ENCODE assay signal across 1 fruit fly cellular context in genomic region chr3L:11061200-11061599, dm6.
TF ChIP-seq lines count a peak whose summit lies in the region.

Gene CG6321, minus strand, starts transcription at chr3L:11061224.
Gene Blos2, plus strand, starts transcription at chr3L:11061571.

TF ChIP-seq in whole organism, embryonic, 481 proteins besides CTCF, POLR2A, EP300 and RAD21 (continued from another document and continues in another):
- no peak for TF ChIP-seq Optix (GFP tag; IDR thresholded peaks at IDR 0.05; lab: Robert Waterston, UW)
- 0 out of 2 replicates have a peak, but pooled peaks have one; percentile 24 for TF ChIP-seq CG11696 (GFP tag; IDR thresholded peaks at IDR 0.05; lab: Robert Waterston, UW)
- peak; percentile 15 for TF ChIP-seq Antp (GFP tag; optimal IDR thresholded peaks at IDR 0.05; lab: Kevin White, UChicago)
- TF ChIP-seq CG6854 (GFP tag; optimal IDR thresholded peaks at IDR 0.05; lab: Kevin White, UChicago) = peak; percentile 80
- peak; percentile 59 for TF ChIP-seq CG1529 (GFP tag; optimal IDR thresholded peaks at IDR 0.05; lab: Kevin White, UChicago)
- TF ChIP-seq cas (GFP tag; IDR thresholded peaks at IDR 0.05; lab: Robert Waterston, UW) = no peak
- peak; percentile 42 for TF ChIP-seq pum (GFP tag; optimal IDR thresholded peaks at IDR 0.05; lab: Kevin White, UChicago)
- TF ChIP-seq CG13894 (tag; optimal IDR thresholded peaks at IDR 0.05; lab: Kevin White, UChicago) = no peak
- TF ChIP-seq hbn (GFP tag; IDR thresholded peaks at IDR 0.05; lab: Robert Waterston, UW; ENCODE audit: partially characterized antibody) = no peak
- TF ChIP-seq CG9215 (GFP tag; IDR thresholded peaks at IDR 0.05; lab: Robert Waterston, UW) = no peak
- peak; percentile 20 for TF ChIP-seq sqz (GFP tag; optimal IDR thresholded peaks at IDR 0.05; lab: Kevin White, UChicago)
- no peak for TF ChIP-seq Ets65A (GFP tag; lab: Kevin White, UChicago)
- TF ChIP-seq ind (GFP tag; optimal IDR thresholded peaks at IDR 0.05; lab: Kevin White, UChicago) = peak; percentile 75
- peak; percentile 84 for TF ChIP-seq CG13424 (tag; optimal IDR thresholded peaks at IDR 0.05; lab: Kevin White, UChicago)
- no peak for TF ChIP-seq inv (GFP tag; IDR thresholded peaks at IDR 0.05; lab: Robert Waterston, UW; ENCODE audit: partially characterized antibody)
- peak; percentile 75 for TF ChIP-seq Hsf (GFP tag; optimal IDR thresholded peaks at IDR 0.05; lab: Kevin White, UChicago)
- TF ChIP-seq vvl (GFP tag; IDR thresholded peaks at IDR 0.05; lab: Robert Waterston, UW) = peak; percentile 88
- TF ChIP-seq br (optimal IDR thresholded peaks at IDR 0.05; lab: Kevin White, UChicago) = no peak
- TF ChIP-seq ken (GFP tag; IDR thresholded peaks at IDR 0.05; lab: Robert Waterston, UW) = peak; percentile 35; the same call in 1 of the 3 replicates
- no peak for TF ChIP-seq gt (GFP tag; IDR thresholded peaks at IDR 0.05; lab: Robert Waterston, UW)
- peak; percentile 76 for TF ChIP-seq CG12299 (tag; optimal IDR thresholded peaks at IDR 0.05; lab: Kevin White, UChicago)
- 0 out of 2 replicates have a peak, but pooled peaks have one; percentile 21 for TF ChIP-seq CG32767 (GFP tag; IDR thresholded peaks at IDR 0.05; lab: Robert Waterston, UW)
- TF ChIP-seq CG10147 (GFP tag; optimal IDR thresholded peaks at IDR 0.05; lab: Kevin White, UChicago) = peak; percentile 83
- TF ChIP-seq btn (GFP tag; optimal IDR thresholded peaks at IDR 0.05; lab: Kevin White, UChicago) = no peak
- TF ChIP-seq chinmo (GFP tag; IDR thresholded peaks at IDR 0.05; lab: Robert Waterston, UW; ENCODE audit: partially characterized antibody) = no peak
- TF ChIP-seq CG11398 (GFP tag; optimal IDR thresholded peaks at IDR 0.05; lab: Kevin White, UChicago) = no peak
- no peak for TF ChIP-seq CG12942 (GFP tag; optimal IDR thresholded peaks at IDR 0.05; lab: Kevin White, UChicago)
- peak; percentile 54 for TF ChIP-seq CG10543 (GFP tag; optimal IDR thresholded peaks at IDR 0.05; lab: Kevin White, UChicago)
- TF ChIP-seq Side (GFP tag; optimal IDR thresholded peaks at IDR 0.05; lab: Kevin White, UChicago) = peak; percentile 38
- no peak for TF ChIP-seq CG9876 (GFP tag; optimal IDR thresholded peaks at IDR 0.05; lab: Kevin White, UChicago)
- peak; percentile 24 for TF ChIP-seq CG10274 (GFP tag; optimal IDR thresholded peaks at IDR 0.05; lab: Kevin White, UChicago)
- peak; percentile 51 for TF ChIP-seq CG1602 (GFP tag; optimal IDR thresholded peaks at IDR 0.05; lab: Kevin White, UChicago)
- no peak for TF ChIP-seq Usf (GFP tag; optimal IDR thresholded peaks at IDR 0.05; lab: Kevin White, UChicago)
- TF ChIP-seq CG4424 (GFP tag; optimal IDR thresholded peaks at IDR 0.05; lab: Kevin White, UChicago) = peak; percentile 73
- no peak for TF ChIP-seq kni (GFP tag; optimal IDR thresholded peaks at IDR 0.05; lab: Kevin White, UChicago)
- no peak for TF ChIP-seq nerfin-2 (GFP tag; IDR thresholded peaks at IDR 0.05; lab: Robert Waterston, UW; ENCODE audit: partially characterized antibody)
- TF ChIP-seq CG13123 (GFP tag; optimal IDR thresholded peaks at IDR 0.05; lab: Kevin White, UChicago) = peak; percentile 15
- TF ChIP-seq CG15269 (tag; optimal IDR thresholded peaks at IDR 0.05; lab: Kevin White, UChicago) = peak; percentile 88
- TF ChIP-seq rib (GFP tag; IDR thresholded peaks at IDR 0.05; lab: Robert Waterston, UW) = no peak
- peak; percentile 81 for TF ChIP-seq exex (tag; optimal IDR thresholded peaks at IDR 0.05; lab: Kevin White, UChicago)
- no peak for TF ChIP-seq Dll (GFP tag; IDR thresholded peaks at IDR 0.05; lab: Robert Waterston, UW; ENCODE audit: partially characterized antibody)
- peak; percentile 32 for TF ChIP-seq CG2202 (tag; optimal IDR thresholded peaks at IDR 0.05; lab: Kevin White, UChicago)
- TF ChIP-seq sens-2 (GFP tag; IDR thresholded peaks at IDR 0.05; lab: Robert Waterston, UW) = no peak
- TF ChIP-seq ssp (GFP tag; IDR thresholded peaks at IDR 0.05; lab: Robert Waterston, UW) = no peak
- TF ChIP-seq HmgD (GFP tag; optimal IDR thresholded peaks at IDR 0.05; lab: Kevin White, UChicago) = no peak
- TF ChIP-seq CG6813 (GFP tag; optimal IDR thresholded peaks at IDR 0.05; lab: Kevin White, UChicago) = peak; percentile 26
- TF ChIP-seq Bteb2 (GFP tag; optimal IDR thresholded peaks at IDR 0.05; lab: Kevin White, UChicago) = peak; percentile 57
- peak; percentile 65; the same call in 1 of the 2 replicates for TF ChIP-seq ranshi (GFP tag; IDR thresholded peaks at IDR 0.05; lab: Robert Waterston, UW)
- no peak for TF ChIP-seq Scr (GFP tag; IDR thresholded peaks at IDR 0.05; lab: Robert Waterston, UW; ENCODE audit: partially characterized antibody)
- TF ChIP-seq CG12236 (GFP tag; optimal IDR thresholded peaks at IDR 0.05; lab: Kevin White, UChicago) = peak; percentile 18
- peak; percentile 57; the same call in 2 of the 3 replicates for TF ChIP-seq ci (GFP tag; IDR thresholded peaks at IDR 0.05; lab: Robert Waterston, UW)
- TF ChIP-seq CG32772 (GFP tag; IDR thresholded peaks at IDR 0.05; lab: Robert Waterston, UW) = 0 out of 2 replicates have a peak, but pooled peaks have one; percentile 5
- TF ChIP-seq bsh (GFP tag; optimal IDR thresholded peaks at IDR 0.05; lab: Kevin White, UChicago) = peak; percentile 54 to 80
- TF ChIP-seq Stat92E (GFP tag; optimal IDR thresholded peaks at IDR 0.05; lab: Kevin White, UChicago) = no peak
- no peak for TF ChIP-seq yki (optimal IDR thresholded peaks at IDR 0.05; lab: Kevin White, UChicago)
- no peak for TF ChIP-seq abd-A (tag; optimal IDR thresholded peaks at IDR 0.05; lab: Kevin White, UChicago)
- no peak for TF ChIP-seq schlank (tag; optimal IDR thresholded peaks at IDR 0.05; lab: Kevin White, UChicago)
- no peak for TF ChIP-seq crc (GFP tag; optimal IDR thresholded peaks at IDR 0.05; lab: Kevin White, UChicago)
- peak; percentile 93 for TF ChIP-seq row (GFP tag; IDR thresholded peaks at IDR 0.05; lab: Robert Waterston, UW)
- TF ChIP-seq Med (GFP tag; lab: Kevin White, UChicago) = peak; percentile 93
- TF ChIP-seq ase (GFP tag; IDR thresholded peaks at IDR 0.05; lab: Robert Waterston, UW) = peak; percentile 39; the same call in 1 of the 3 replicates
- TF ChIP-seq Lim3 (GFP tag; IDR thresholded peaks at IDR 0.05; lab: Robert Waterston, UW) = no peak
- no peak for TF ChIP-seq tup (GFP tag; optimal IDR thresholded peaks at IDR 0.05; lab: Kevin White, UChicago)
- no peak for TF ChIP-seq CG30431 (GFP tag; optimal IDR thresholded peaks at IDR 0.05; lab: Kevin White, UChicago)
- peak; percentile 13 for TF ChIP-seq fd64A (GFP tag; optimal IDR thresholded peaks at IDR 0.05; lab: Kevin White, UChicago)
- TF ChIP-seq kah (GFP tag; optimal IDR thresholded peaks at IDR 0.05; lab: Kevin White, UChicago) = peak; percentile 33
- TF ChIP-seq CG14050 (GFP tag; IDR thresholded peaks at IDR 0.05; lab: Robert Waterston, UW) = peak; percentile 49; the same call in 1 of the 3 replicates
- peak; percentile 27 for TF ChIP-seq en (GFP tag; optimal IDR thresholded peaks at IDR 0.05; lab: Kevin White, UChicago)
- peak; percentile 20 for TF ChIP-seq Mes4 (GFP tag; optimal IDR thresholded peaks at IDR 0.05; lab: Kevin White, UChicago)
- TF ChIP-seq CG31365 (tag; optimal IDR thresholded peaks at IDR 0.05; lab: Kevin White, UChicago) = peak; percentile 24
- peak; percentile 88 for TF ChIP-seq CG12391 (tag; optimal IDR thresholded peaks at IDR 0.05; lab: Kevin White, UChicago)
- TF ChIP-seq bigmax (GFP tag; optimal IDR thresholded peaks at IDR 0.05; lab: Kevin White, UChicago) = peak; percentile 93
- TF ChIP-seq CG6765 (GFP tag; optimal IDR thresholded peaks at IDR 0.05; lab: Kevin White, UChicago) = peak; percentile 19
- TF ChIP-seq Sry-δ (GFP tag; optimal IDR thresholded peaks at IDR 0.05; lab: Kevin White, UChicago) = peak; percentile 2
- TF ChIP-seq cwo (GFP tag; optimal IDR thresholded peaks at IDR 0.05; lab: Kevin White, UChicago) = peak; percentile 65
- TF ChIP-seq Fer1 (GFP tag; optimal IDR thresholded peaks at IDR 0.05; lab: Kevin White, UChicago) = peak; percentile 87
- TF ChIP-seq ttk (GFP tag; IDR thresholded peaks at IDR 0.05; lab: Robert Waterston, UW) = peak; percentile 55
- peak; percentile 66 for TF ChIP-seq Deaf1 (tag; optimal IDR thresholded peaks at IDR 0.05; lab: Kevin White, UChicago)
- TF ChIP-seq CG12071 (GFP tag; optimal IDR thresholded peaks at IDR 0.05; lab: Kevin White, UChicago) = peak; percentile 57
- peak; percentile 82 for TF ChIP-seq CG2120 (GFP tag; optimal IDR thresholded peaks at IDR 0.05; lab: Kevin White, UChicago)
- TF ChIP-seq BEAF-32 (GFP tag; optimal IDR thresholded peaks at IDR 0.05; lab: Kevin White, UChicago) = no peak
- TF ChIP-seq CG18619 (GFP tag; optimal IDR thresholded peaks at IDR 0.05; lab: Kevin White, UChicago) = peak; percentile 58
- peak; percentile 55 for TF ChIP-seq CG4820 (GFP tag; optimal IDR thresholded peaks at IDR 0.05; lab: Kevin White, UChicago)
- TF ChIP-seq TFAM (GFP tag; optimal IDR thresholded peaks at IDR 0.05; lab: Kevin White, UChicago) = no peak
- peak; percentile 42 for TF ChIP-seq chn (GFP tag; optimal IDR thresholded peaks at IDR 0.05; lab: Kevin White, UChicago)
- peak; percentile 74 for TF ChIP-seq Sox100B (GFP tag; optimal IDR thresholded peaks at IDR 0.05; lab: Kevin White, UChicago)
- TF ChIP-seq pfk (GFP tag; optimal IDR thresholded peaks at IDR 0.05; lab: Kevin White, UChicago) = no peak
- TF ChIP-seq Xbp1 (GFP tag; optimal IDR thresholded peaks at IDR 0.05; lab: Kevin White, UChicago) = peak; percentile 75
- peak; percentile 71 for TF ChIP-seq BtbVII (GFP tag; optimal IDR thresholded peaks at IDR 0.05; lab: Kevin White, UChicago)
- no peak for TF ChIP-seq CG7372 (GFP tag; IDR thresholded peaks at IDR 0.05; lab: Robert Waterston, UW)
- TF ChIP-seq corto (GFP tag; optimal IDR thresholded peaks at IDR 0.05; lab: Kevin White, UChicago) = no peak
- TF ChIP-seq Nf-YC (tag; optimal IDR thresholded peaks at IDR 0.05; lab: Kevin White, UChicago) = peak; percentile 69
- peak; percentile 75 for TF ChIP-seq Ptx1 (GFP tag; IDR thresholded peaks at IDR 0.05; lab: Robert Waterston, UW)
- no peak for TF ChIP-seq hth (optimal IDR thresholded peaks at IDR 0.05; lab: Kevin White, UChicago)
- peak; percentile 77 for TF ChIP-seq CG8388 (GFP tag; optimal IDR thresholded peaks at IDR 0.05; lab: Kevin White, UChicago)
- peak; percentile 63 for TF ChIP-seq nau (GFP tag; optimal IDR thresholded peaks at IDR 0.05; lab: Kevin White, UChicago)
- no peak for TF ChIP-seq fu2 (GFP tag; optimal IDR thresholded peaks at IDR 0.05; lab: Kevin White, UChicago)
- no peak for TF ChIP-seq amos (GFP tag; IDR thresholded peaks at IDR 0.05; lab: Robert Waterston, UW; ENCODE audit: partially characterized antibody)
- 0 out of 2 replicates have a peak, but pooled peaks have one; percentile 14 for TF ChIP-seq CG13287 (GFP tag; IDR thresholded peaks at IDR 0.05; lab: Robert Waterston, UW; ENCODE audit: partially characterized antibody)
- 0 out of 2 replicates have a peak, but pooled peaks have one; percentile 44 for TF ChIP-seq danr (GFP tag; IDR thresholded peaks at IDR 0.05; lab: Robert Waterston, UW)
- no peak for TF ChIP-seq fd102C (GFP tag; optimal IDR thresholded peaks at IDR 0.05; lab: Kevin White, UChicago)
- TF ChIP-seq da (GFP tag; optimal IDR thresholded peaks at IDR 0.05; lab: Kevin White, UChicago) = no peak
- peak; percentile 64; the same call in 1 of the 3 replicates for TF ChIP-seq tgo (GFP tag; IDR thresholded peaks at IDR 0.05; lab: Robert Waterston, UW)
- no peak for TF ChIP-seq Hr39 (optimal IDR thresholded peaks at IDR 0.05; lab: Kevin White, UChicago)
- TF ChIP-seq ap (GFP tag; IDR thresholded peaks at IDR 0.05; lab: Robert Waterston, UW) = peak; percentile 23; the same call in 1 of the 2 replicates
- peak in 1 of 2 experiments; percentile 83 for TF ChIP-seq eve (GFP tag; optimal IDR thresholded peaks at IDR 0.05; lab: Kevin White, UChicago)
- TF ChIP-seq CG42726 (GFP tag; IDR thresholded peaks at IDR 0.05; lab: Robert Waterston, UW; ENCODE audit: partially characterized antibody) = no peak
- no peak for TF ChIP-seq maf-S (GFP tag; optimal IDR thresholded peaks at IDR 0.05; lab: Kevin White, UChicago)
- TF ChIP-seq CG17186 (GFP tag; optimal IDR thresholded peaks at IDR 0.05; lab: Kevin White, UChicago) = no peak
- TF ChIP-seq tll (GFP tag; optimal IDR thresholded peaks at IDR 0.05; lab: Kevin White, UChicago) = no peak
- TF ChIP-seq Fer2 (tag; optimal IDR thresholded peaks at IDR 0.05; lab: Kevin White, UChicago) = peak; percentile 50
- TF ChIP-seq crol (GFP tag; IDR thresholded peaks at IDR 0.05; lab: Robert Waterston, UW) = no peak
- TF ChIP-seq CG4282 (GFP tag; optimal IDR thresholded peaks at IDR 0.05; lab: Kevin White, UChicago) = no peak
- no peak for TF ChIP-seq bbx (GFP tag; IDR thresholded peaks at IDR 0.05; lab: Robert Waterston, UW; ENCODE audit: partially characterized antibody)
- no peak for TF ChIP-seq CG8944 (GFP tag; optimal IDR thresholded peaks at IDR 0.05; lab: Kevin White, UChicago)
- no peak for TF ChIP-seq Kr (GFP tag; optimal IDR thresholded peaks at IDR 0.05; lab: Kevin White, UChicago)
- TF ChIP-seq CG7839 (tag; optimal IDR thresholded peaks at IDR 0.05; lab: Kevin White, UChicago) = peak; percentile 94
- TF ChIP-seq CG10209 (GFP tag; optimal IDR thresholded peaks at IDR 0.05; lab: Kevin White, UChicago) = peak; percentile 70
- no peak for TF ChIP-seq CG16779 (GFP tag; IDR thresholded peaks at IDR 0.05; lab: Robert Waterston, UW)
- TF ChIP-seq gro (GFP tag; optimal IDR thresholded peaks at IDR 0.05; lab: Kevin White, UChicago) = peak; percentile 5
- no peak for TF ChIP-seq CG14965 (GFP tag; optimal IDR thresholded peaks at IDR 0.05; lab: Kevin White, UChicago; ENCODE audit: borderline replicate concordance)
- peak; percentile 76 for TF ChIP-seq CG15696 (tag; optimal IDR thresholded peaks at IDR 0.05; lab: Kevin White, UChicago)
- peak; percentile 93 for TF ChIP-seq D19A (tag; optimal IDR thresholded peaks at IDR 0.05; lab: Kevin White, UChicago)
- peak; percentile 39 for TF ChIP-seq CG11723 (GFP tag; optimal IDR thresholded peaks at IDR 0.05; lab: Kevin White, UChicago)
- peak; percentile 84 for TF ChIP-seq CG31441 (GFP tag; IDR thresholded peaks at IDR 0.05; lab: Robert Waterston, UW)
- TF ChIP-seq CG9609 (GFP tag; optimal IDR thresholded peaks at IDR 0.05; lab: Kevin White, UChicago) = peak; percentile 32
- no peak for TF ChIP-seq H2.0 (GFP tag; IDR thresholded peaks at IDR 0.05; lab: Robert Waterston, UW)
- TF ChIP-seq CG4730 (GFP tag; IDR thresholded peaks at IDR 0.05; lab: Robert Waterston, UW) = peak; percentile 38; the same call in 1 of the 2 replicates
- TF ChIP-seq pnt (GFP tag; optimal IDR thresholded peaks at IDR 0.05; lab: Kevin White, UChicago) = peak; percentile 39
- TF ChIP-seq pzg (GFP tag; optimal IDR thresholded peaks at IDR 0.05; lab: Kevin White, UChicago) = peak; percentile 39
- TF ChIP-seq HHEX (GFP tag; optimal IDR thresholded peaks at IDR 0.05; lab: Kevin White, UChicago) = peak; percentile 72
